Fruit fly (Drosophila melanogaster) whole organism, adult: ENCODE data around the gene CG10996.

ENCODE experiments used
- CG11617 ChIP-seq: fragments of 200-800 bp; sonication (Bioruptor generic); optimal IDR thresholded peaks from 2 replicates; lab custom pipeline; 2017; ENCODE audit warnings: mild to moderate bottlenecking, missing biosample characterization, missing genetic modification reagents, missing genetic modification characterization
- CG12768 ChIP-seq: fragments of 200-800 bp; sonication (Bioruptor generic); optimal IDR thresholded peaks from 2 replicates; lab custom pipeline; 2017; ENCODE audit warnings: missing biosample characterization, missing genetic modification characterization, mild to moderate bottlenecking, moderate library complexity, missing genetic modification reagents
- CG14711 ChIP-seq: fragments of 200-800 bp; sonication (Bioruptor generic); optimal IDR thresholded peaks from 2 replicates; lab custom pipeline; 2018; ENCODE audit warnings: missing biosample characterization, mild to moderate bottlenecking, missing genetic modification characterization, moderate library complexity
- CG1620 ChIP-seq: fragments of 200-800 bp; sonication (Bioruptor generic); optimal IDR thresholded peaks from 2 replicates; lab custom pipeline; 2016; ENCODE audit warnings: missing biosample characterization, missing genetic modification characterization
- CG33017 ChIP-seq: fragments of 200-800 bp; sonication (Bioruptor generic); optimal IDR thresholded peaks from 2 replicates; lab custom pipeline; 2018; ENCODE audit warnings: missing biosample characterization, mild to moderate bottlenecking, missing genetic modification characterization, moderate library complexity
- CG5204 ChIP-seq: fragments of 200-800 bp; sonication (Bioruptor generic); optimal IDR thresholded peaks from 2 replicates; lab custom pipeline; 2016; ENCODE audit warnings: missing biosample characterization, missing genetic modification characterization
- CG7045 ChIP-seq: fragments of 200-800 bp; sonication (Bioruptor generic); optimal IDR thresholded peaks from 2 replicates; lab custom pipeline; 2017; ENCODE audit warnings: missing biosample characterization, mild to moderate bottlenecking, missing genetic modification characterization
- CG7101 ChIP-seq: fragments of 200-800 bp; sonication (Bioruptor generic); optimal IDR thresholded peaks from 2 replicates; lab custom pipeline; 2018; ENCODE audit warnings: missing biosample characterization, mild to moderate bottlenecking, missing genetic modification characterization, moderate library complexity
- Clk ChIP-seq: fragments of 200-800 bp; sonication (Bioruptor generic); optimal IDR thresholded peaks from 2 replicates; lab custom pipeline; 2017; ENCODE audit warnings: missing biosample characterization, missing genetic modification characterization
- Crg-1 ChIP-seq: fragments of 200-800 bp; sonication (Bioruptor generic); optimal IDR thresholded peaks from 2 replicates; lab custom pipeline; 2016; ENCODE audit warnings: missing biosample characterization, missing genetic modification characterization
- Hr96 ChIP-seq: fragments of 200-800 bp; sonication (Bioruptor generic); optimal IDR thresholded peaks from 2 replicates; lab custom pipeline; 2016; ENCODE audit warnings: missing biosample characterization, missing genetic modification characterization
- Mnt ChIP-seq: fragments of 200-800 bp; sonication (Bioruptor generic); optimal IDR thresholded peaks from 2 replicates; lab custom pipeline; 2016; ENCODE audit warnings: missing biosample characterization, mild to moderate bottlenecking, missing genetic modification characterization
- bab1 ChIP-seq: fragments of 200-800 bp; sonication (Bioruptor generic); optimal IDR thresholded peaks from 3 replicates; lab custom pipeline; 2019; ENCODE audit warnings: missing biosample characterization, mild to moderate bottlenecking, missing genetic modification characterization, moderate library complexity
- cic ChIP-seq: fragments of 200-800 bp; sonication (Bioruptor generic); optimal IDR thresholded peaks from 2 replicates; lab custom pipeline; 2017; ENCODE audit warnings: missing biosample characterization, mild to moderate bottlenecking, missing genetic modification characterization, moderate library complexity
- cnc ChIP-seq, 2 experiments: fragments of >200 bp; optimal IDR thresholded peaks; 2 replicates each; lab custom pipeline; 2017
- kay ChIP-seq: fragments of 200-800 bp; sonication (Bioruptor generic); peaks from one replicate; lab custom pipeline; 2016; ENCODE audit warnings: missing biosample characterization, missing genetic modification characterization, borderline replicate concordance
- ovo ChIP-seq: fragments of 200-800 bp; sonication (Bioruptor generic); optimal IDR thresholded peaks from 2 replicates; lab custom pipeline; 2016; ENCODE audit warnings: missing biosample characterization, missing genetic modification characterization
- pad ChIP-seq: fragments of 200-800 bp; sonication (Bioruptor generic); optimal IDR thresholded peaks from 3 replicates; lab custom pipeline; 2017; ENCODE audit warnings: missing biosample characterization, missing genetic modification characterization, mild to moderate bottlenecking, moderate library complexity, missing genetic modification reagents
- tj ChIP-seq: fragments of 200-800 bp; sonication (Bioruptor generic); optimal IDR thresholded peaks from 3 replicates; lab custom pipeline; 2017; ENCODE audit warnings: missing biosample characterization, mild to moderate bottlenecking, missing genetic modification characterization, moderate library complexity
- toe ChIP-seq: fragments of 200-800 bp; sonication (Bioruptor generic); optimal IDR thresholded peaks from 2 replicates; lab custom pipeline; 2016; ENCODE audit warnings: missing biosample characterization, missing genetic modification characterization

The CG10996 gene

dm6 chrX:13804398-13804797 is 7.0 kb upstream of the CG10996 start:
- TF ChIP-seq Crg-1, result no peak

- TF ChIP-seq CG5204 (GFP tag; lab: Kevin White, UChicago) (no peak), kay (GFP tag; lab: Kevin White, UChicago) (no peak), bab1 (GFP tag; lab: Kevin White, UChicago) (no peak), tj (peak; percentile 22), cic (GFP tag; lab: Kevin White, UChicago) (no peak)
These were observed 3.2 kb upstream of the CG10996 start for dm6 chrX:13800680-13801079.

- TF ChIP-seq CG11617 (GFP tag; lab: Kevin White, UChicago) (no peak), ovo (GFP tag; lab: Kevin White, UChicago) (no peak), Crg-1 (no peak), cnc (optimal IDR thresholded peaks at IDR 0.05; lab: Kevin White, UChicago) (no peak), CG7045 (GFP tag; lab: Kevin White, UChicago) (no peak), kay (GFP tag; lab: Kevin White, UChicago) (no peak), Mnt (GFP tag; lab: Kevin White, UChicago) (no peak), bab1 (GFP tag; lab: Kevin White, UChicago) (no peak), tj (no peak), Clk (no peak), CG33017 (tag; lab: Kevin White, UChicago) (no peak), CG1620 (GFP tag; lab: Kevin White, UChicago) (no peak)
These were observed 5.0 kb downstream of the CG10996 start for dm6 chrX:13792463-13792862.

- TF ChIP-seq Clk (no peak), cnc (optimal IDR thresholded peaks at IDR 0.05; lab: Kevin White, UChicago) (no peak), bab1 (GFP tag; lab: Kevin White, UChicago) (no peak), kay (GFP tag; lab: Kevin White, UChicago) (no peak), Mnt (GFP tag; lab: Kevin White, UChicago) (no peak)
These were observed 6.4 kb downstream of the CG10996 start, which contains the start of gene CG10993 for dm6 chrX:13791011-13791410. Gene CG10993, minus strand, starts transcription at chrX:13791111.

dm6 chrX:13788973-13789682 is 8.3 kb downstream of the CG10996 start:
- TF ChIP-seq CG11617 (GFP tag; lab: Kevin White, UChicago), result no peak
- TF ChIP-seq CG1620 (GFP tag; lab: Kevin White, UChicago), result no peak
- TF ChIP-seq cnc (optimal IDR thresholded peaks at IDR 0.05; lab: Kevin White, UChicago), result no peak
- no peak for TF ChIP-seq Mnt (GFP tag; lab: Kevin White, UChicago)
- TF ChIP-seq pad (GFP tag; lab: Kevin White, UChicago), result no peak
- TF ChIP-seq Hr96 (GFP tag; lab: Kevin White, UChicago), result no peak
- TF ChIP-seq tj, result no peak
- no peak for TF ChIP-seq cic (GFP tag; lab: Kevin White, UChicago)
- no peak for TF ChIP-seq CG7101 (tag; lab: Kevin White, UChicago)
- no peak for TF ChIP-seq ovo (GFP tag; lab: Kevin White, UChicago)

DNA sequence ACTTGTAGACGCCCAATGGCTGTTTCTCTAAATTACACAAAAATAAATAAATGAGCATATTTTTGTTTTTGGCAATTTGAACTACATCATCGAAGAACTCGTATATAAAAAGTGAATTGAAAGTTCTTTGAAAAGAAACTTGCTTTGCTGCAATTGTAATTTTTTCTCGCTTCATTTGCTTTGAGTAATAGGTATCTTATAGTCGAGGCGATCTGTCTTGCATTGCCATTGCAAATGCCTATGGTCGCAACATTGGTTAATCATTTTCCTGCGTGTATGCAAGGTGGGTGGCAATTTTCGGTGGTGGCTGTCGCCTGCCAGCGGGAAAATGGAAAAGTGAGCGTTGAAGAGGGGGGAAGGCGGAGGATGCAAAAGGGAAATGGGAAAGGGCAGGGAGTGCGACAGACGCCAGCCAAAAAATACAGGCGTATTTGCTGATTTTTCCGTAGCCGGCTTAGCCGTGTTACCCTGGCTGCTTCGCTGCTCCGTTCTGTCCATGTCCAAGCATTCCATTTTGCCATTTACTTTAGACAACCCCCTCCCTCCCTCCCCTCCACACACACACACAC is 10.1 kb downstream of the CG10996 start:
- TF ChIP-seq Hr96 (GFP tag; lab: Kevin White, UChicago) (no peak), ovo (GFP tag; lab: Kevin White, UChicago) (no peak)

- TF ChIP-seq bab1 (GFP tag; lab: Kevin White, UChicago) (peak; percentile 36), tj (peak; percentile 98), cic (GFP tag; lab: Kevin White, UChicago) (no peak)
These were observed 11.3 kb downstream of the CG10996 start for dm6 chrX:13786037-13786667.

- TF ChIP-seq cic (GFP tag; lab: Kevin White, UChicago) (no peak), kay (GFP tag; lab: Kevin White, UChicago) (no peak), CG12768 (GFP tag; lab: Kevin White, UChicago) (peak; percentile 46), tj (peak; percentile 52), CG5204 (GFP tag; lab: Kevin White, UChicago) (peak; percentile 60), cnc (optimal IDR thresholded peaks at IDR 0.05; lab: Kevin White, UChicago) (no peak), CG7101 (tag; lab: Kevin White, UChicago) (peak; percentile 56), CG14711 (tag; lab: Kevin White, UChicago) (peak; percentile 39), bab1 (GFP tag; lab: Kevin White, UChicago) (peak; percentile 50), pad (GFP tag; lab: Kevin White, UChicago) (peak; percentile 14), ovo (GFP tag; lab: Kevin White, UChicago) (peak; percentile 61), CG33017 (tag; lab: Kevin White, UChicago) (peak; percentile 21), Mnt (GFP tag; lab: Kevin White, UChicago) (peak; percentile 11), Clk (no peak), CG11617 (GFP tag; lab: Kevin White, UChicago) (peak; percentile 31), CG7045 (GFP tag; lab: Kevin White, UChicago) (peak; percentile 60), Hr96 (GFP tag; lab: Kevin White, UChicago) (no peak), CG1620 (GFP tag; lab: Kevin White, UChicago) (no peak), toe (GFP tag; lab: Kevin White, UChicago) (peak; percentile 41), Crg-1 (no peak)
These were observed 13.2 kb downstream of the CG10996 start for dm6 chrX:13783958-13784907.
